Worm (Caenorhabditis elegans) whole organism, L1 larva: Measurements from ENCODE around the gene ZK1290.1.

Experiments
- C16A3.4 ChIP-seq: fragments of 150-350 bp; optimal IDR thresholded peaks from 2 replicates; lab custom pipeline; 2014; ENCODE audit warnings: missing biosample characterization, missing genetic modification characterization
- F16B12.6 ChIP-seq: fragments of 150-350 bp; optimal IDR thresholded peaks from 2 replicates; lab custom pipeline; 2014; ENCODE audit warnings: missing biosample characterization, missing genetic modification characterization
- Y116A8C.19 ChIP-seq: sonication (generic microtip); optimal IDR thresholded peaks from 2 replicates; lab custom pipeline; 2016; ENCODE audit warnings: missing compliant biosample characterization, missing genetic modification characterization, borderline replicate concordance
- blmp-1 ChIP-seq: fragments of 150-350 bp; optimal IDR thresholded peaks from 2 replicates; lab custom pipeline; 2014; ENCODE audit warnings: missing biosample characterization, missing genetic modification characterization
- ceh-63 ChIP-seq: fragments of 200-800 bp; sonication (Bioruptor generic); optimal IDR thresholded peaks from 2 replicates; lab custom pipeline; 2018; ENCODE audit warnings: mild to moderate bottlenecking, missing genetic modification characterization, missing compliant biosample characterization
- ceh-8 ChIP-seq: fragments of 200-800 bp; sonication (Bioruptor generic); optimal IDR thresholded peaks from 2 replicates; lab custom pipeline; 2018; ENCODE audit warnings: mild to moderate bottlenecking, missing genetic modification characterization, moderate library complexity, missing compliant biosample characterization
- ceh-88 ChIP-seq: fragments of 200-800 bp; sonication (Bioruptor generic); IDR thresholded peaks from 2 replicates; pipeline ENCODE4 v1.3.6; 2022; ENCODE audit warnings: missing genetic modification characterization, missing compliant biosample characterization
- ces-1 ChIP-seq: fragments of 150-350 bp; optimal IDR thresholded peaks from 2 replicates; lab custom pipeline; 2014; ENCODE audit warnings: missing biosample characterization, missing genetic modification reagents, missing genetic modification characterization
- dpl-1 ChIP-seq, 3 experiments: fragments of 150-350 bp in 2 of 3; sonication (generic microtip) in 1 of 3; optimal IDR thresholded peaks; 2 replicates each; lab custom pipeline; 2014 to 2017; ENCODE audit warnings: missing biosample characterization in 3 of 3, missing genetic modification characterization in 3 of 3, missing genetic modification reagents in 3 of 3
- dsc-1 ChIP-seq: sonication (generic microtip); optimal IDR thresholded peaks from 2 replicates; lab custom pipeline; 2016; ENCODE audit warnings: mild to moderate bottlenecking, missing genetic modification characterization, missing compliant biosample characterization
- efl-1 ChIP-seq, 4 experiments: fragments of 150-350 bp; optimal IDR thresholded peaks in 3 of 4; peaks in 1 of 4; 1 replicate in 1 of 4; 2 replicates in 3 of 4; lab custom pipeline; 2014; ENCODE audit warnings: missing biosample characterization in 2 of 4, missing genetic modification characterization in 2 of 4, missing genetic modification reagents in 2 of 4
- egl-13 ChIP-seq: sonication (generic microtip); optimal IDR thresholded peaks from 2 replicates; lab custom pipeline; 2016; ENCODE audit warnings: missing genotype, missing genetic modification reagents, missing genetic modification characterization, missing compliant biosample characterization
- elt-3 ChIP-seq, 6 experiments: fragments of 150-350 bp in 1 of 6; sonication (generic microtip); optimal IDR thresholded peaks; 2 replicates each; lab custom pipeline; 2017 to 2018; ENCODE audit warnings: missing biosample characterization in 6 of 6, missing genetic modification characterization in 6 of 6, inconsistent platforms in 1 of 6
- ets-5 ChIP-seq: fragments of 200-800 bp; sonication (Bioruptor generic); IDR thresholded peaks from 2 replicates; pipeline ENCODE4 v1.3.6; 2022; ENCODE audit warnings: missing genetic modification characterization, missing compliant biosample characterization
- fkh-10 ChIP-seq: sonication (generic microtip); optimal IDR thresholded peaks from 2 replicates; lab custom pipeline; 2017; ENCODE audit warnings: missing biosample characterization, missing genetic modification reagents, missing genetic modification characterization
- fos-1 ChIP-seq: fragments of 150-350 bp; optimal IDR thresholded peaks from 2 replicates; lab custom pipeline; 2014; ENCODE audit warnings: missing biosample characterization, missing genetic modification characterization
- grh-1 ChIP-seq: fragments of 200-800 bp; sonication (Bioruptor generic); IDR thresholded peaks from 2 replicates; pipeline ENCODE4 v1.3.6; 2022; ENCODE audit warnings: missing genetic modification reagents, missing genetic modification characterization, missing compliant biosample characterization
- lin-14 ChIP-seq: fragments of 200-800 bp; sonication (Bioruptor generic); optimal IDR thresholded peaks from 2 replicates; lab custom pipeline; 2018; ENCODE audit warnings: mild to moderate bottlenecking, missing genetic modification characterization, moderate library complexity, missing compliant biosample characterization
- lin-15B ChIP-seq: fragments of 150-350 bp; sonication (generic microtip); optimal IDR thresholded peaks from 3 replicates; lab custom pipeline; 2014; ENCODE audit warnings: missing biosample characterization, missing genetic modification characterization
- lin-35 ChIP-seq, 2 experiments: fragments of 150-350 bp; optimal IDR thresholded peaks; 2 replicates each; lab custom pipeline; 2014; ENCODE audit warnings: missing biosample characterization in 2 of 2, missing genetic modification characterization in 2 of 2, missing genetic modification reagents in 2 of 2
- lir-3 ChIP-seq: sonication (generic microtip); optimal IDR thresholded peaks from 2 replicates; lab custom pipeline; 2016; ENCODE audit warnings: mild to moderate bottlenecking, missing genetic modification characterization, moderate library complexity, missing compliant biosample characterization; ENCODE audit not compliant: poor library complexity
- lsy-2 ChIP-seq, 2 experiments: fragments of 150-350 bp; optimal IDR thresholded peaks; 2 replicates each; lab custom pipeline; 2014; ENCODE audit warnings: missing biosample characterization in 2 of 2, missing genetic modification characterization in 2 of 2
- nhr-19 ChIP-seq: fragments of 200-800 bp; sonication (Bioruptor generic); conservative IDR thresholded peaks from 2 replicates; pipeline ENCODE4 v1.3.6; 2022; ENCODE audit warnings: missing genetic modification characterization, missing compliant biosample characterization
- nhr-20 ChIP-seq: sonication (generic microtip); optimal IDR thresholded peaks from 2 replicates; lab custom pipeline; 2016; ENCODE audit warnings: mild to moderate bottlenecking, missing genetic modification characterization, missing compliant biosample characterization
- nhr-28 ChIP-seq: fragments of 150-350 bp; optimal IDR thresholded peaks from 2 replicates; lab custom pipeline; 2014; ENCODE audit warnings: missing biosample characterization, missing genetic modification characterization
- nhr-47 ChIP-seq: sonication (generic microtip); optimal IDR thresholded peaks from 2 replicates; lab custom pipeline; 2016; ENCODE audit warnings: mild to moderate bottlenecking, missing genetic modification characterization, moderate library complexity, missing compliant biosample characterization
- nhr-71 ChIP-seq: sonication (generic microtip); optimal IDR thresholded peaks from 2 replicates; lab custom pipeline; 2016; ENCODE audit warnings: mild to moderate bottlenecking, missing genetic modification characterization, moderate library complexity, missing compliant biosample characterization
- nhr-76 ChIP-seq: sonication (generic microtip); optimal IDR thresholded peaks from 2 replicates; lab custom pipeline; 2017; ENCODE audit warnings: missing biosample characterization, missing genetic modification characterization
- nhr-85 ChIP-seq: sonication (generic microtip); peaks from one replicate; lab custom pipeline; 2016; ENCODE audit warnings: missing genetic modification characterization, inconsistent platforms, missing compliant biosample characterization
- nhr-90 ChIP-seq: sonication (generic microtip); optimal IDR thresholded peaks from 2 replicates; lab custom pipeline; 2016; ENCODE audit warnings: mild to moderate bottlenecking, missing genetic modification characterization, missing compliant biosample characterization; ENCODE audit not compliant: poor library complexity
- pax-3 ChIP-seq: fragments of 200-800 bp; sonication (Bioruptor generic); optimal IDR thresholded peaks from 2 replicates; lab custom pipeline; 2018; ENCODE audit warnings: mild to moderate bottlenecking, missing genetic modification characterization, moderate library complexity, missing compliant biosample characterization
- rnt-1 ChIP-seq: sonication (generic microtip); optimal IDR thresholded peaks from 2 replicates; lab custom pipeline; 2016; ENCODE audit warnings: mild to moderate bottlenecking, missing genetic modification characterization, moderate library complexity, missing compliant biosample characterization
- skn-1 ChIP-seq: fragments of 150-350 bp; optimal IDR thresholded peaks from 2 replicates; lab custom pipeline; 2014; ENCODE audit warnings: missing biosample characterization, missing genetic modification characterization
- snpc-4 ChIP-seq: fragments of 150-350 bp; optimal IDR thresholded peaks from 2 replicates; lab custom pipeline; 2014; ENCODE audit warnings: missing biosample characterization, missing genetic modification characterization
- sox-4 ChIP-seq: sonication (generic microtip); optimal IDR thresholded peaks from 2 replicates; lab custom pipeline; 2016; ENCODE audit warnings: missing genetic modification characterization, missing compliant biosample characterization
- sup-37 ChIP-seq: fragments of 200-800 bp; sonication (Bioruptor generic); optimal IDR thresholded peaks from 2 replicates; lab custom pipeline; 2018; ENCODE audit warnings: mild to moderate bottlenecking, missing genetic modification characterization, missing compliant biosample characterization
- tbx-2 ChIP-seq: sonication (generic microtip); optimal IDR thresholded peaks from 2 replicates; lab custom pipeline; 2016; ENCODE audit warnings: missing genetic modification characterization, missing compliant biosample characterization
- tlp-1 ChIP-seq: fragments of 150-350 bp; optimal IDR thresholded peaks from 2 replicates; lab custom pipeline; 2014; ENCODE audit warnings: missing biosample characterization, missing genetic modification characterization
- unc-86 ChIP-seq: sonication (generic microtip); optimal IDR thresholded peaks from 2 replicates; lab custom pipeline; 2016; ENCODE audit warnings: missing genetic modification characterization, missing compliant biosample characterization
- vab-15 ChIP-seq: sonication (generic microtip); optimal IDR thresholded peaks from 2 replicates; lab custom pipeline; 2017; ENCODE audit warnings: missing genotype, mild to moderate bottlenecking, missing genetic modification characterization, missing compliant biosample characterization
- ztf-11 ChIP-seq, 2 experiments: sonication (generic microtip); optimal IDR thresholded peaks; 2 replicates each; lab custom pipeline; 2016 to 2017; ENCODE audit warnings: missing genetic modification characterization in 2 of 2, missing biosample characterization in 1 of 2, missing compliant biosample characterization in 1 of 2
- ztf-4 ChIP-seq: fragments of 150-350 bp; optimal IDR thresholded peaks from 2 replicates; lab custom pipeline; 2014; ENCODE audit warnings: missing biosample characterization, missing genetic modification characterization

ZK1290.1 gene

ce11 chrII:7531478-7531877 lies 30.1 kb upstream of the ZK1290.1 start:
- TF ChIP-seq dsc-1 (tag; lab: Kevin White, UChicago) (no peak), grh-1 (GFP tag; lab: Robert Waterston, UW) (peak; percentile 62; the same call in 1 of the 2 replicates), blmp-1 (tag; lab: Kevin White, UChicago) (peak; percentile 64), nhr-85 (peak; percentile 69), efl-1 (optimal IDR thresholded peaks at IDR 0.05; lab: Kevin White, UChicago) (no peak), efl-1 (GFP tag; optimal IDR thresholded peaks at IDR 0.05 in 1 of 2; lab: Kevin White, UChicago) (peak in 1 of 2 experiments; percentile 72), elt-3 (tag; optimal IDR thresholded peaks at IDR 0.05; lab: Kevin White, UChicago) (peak in 3 of 6 experiments; percentile 3 to 26 (median 9)), tlp-1 (no peak)

ce11 chrII:7534369-7534768 lies 27.2 kb upstream of the ZK1290.1 start, which contains the start of gene wrt-10:
TSS of gene wrt-10 (minus strand) at chrII:7534563.
- TF ChIP-seq C16A3.4 (tag; lab: Kevin White, UChicago) (no peak), unc-86 (no peak), blmp-1 (tag; lab: Kevin White, UChicago) (peak; percentile 91), nhr-85 (peak; percentile 57)

DNA sequence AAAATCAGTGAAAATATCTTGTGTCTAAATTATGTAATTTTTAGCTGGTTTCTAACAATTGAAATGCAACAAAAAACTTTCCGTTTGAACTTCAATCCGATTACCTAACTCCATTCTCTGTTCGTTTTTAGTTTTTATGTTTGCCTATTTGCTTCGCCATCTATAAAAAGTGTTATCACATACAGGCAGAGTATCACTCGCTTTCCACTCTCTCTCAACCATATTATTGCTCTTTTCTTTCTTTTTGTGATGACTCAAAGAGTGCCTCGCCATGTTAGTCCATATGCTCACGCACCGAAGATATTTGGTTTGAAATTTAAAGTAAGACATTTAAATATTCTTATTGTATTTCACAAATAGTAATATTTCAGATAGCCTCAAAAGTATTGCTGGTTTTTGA lies 26.6 kb upstream of the ZK1290.1 start, which contains the start of gene ZK1290.13:
ZK1290.13 (plus strand) TSS at position 73 of the 400 bp plus-strand sequence.
- no peak for TF ChIP-seq sup-37 (GFP tag; lab: Kevin White, UChicago)
- TF ChIP-seq ceh-88, result no peak
- no peak for TF ChIP-seq unc-86
- TF ChIP-seq ceh-8 (GFP tag; lab: Kevin White, UChicago), result no peak
- TF ChIP-seq fkh-10 (GFP tag; lab: Kevin White, UChicago), result no peak
- no peak for TF ChIP-seq ztf-4 (tag; lab: Kevin White, UChicago)
- no peak for TF ChIP-seq F16B12.6
- TF ChIP-seq vab-15 (tag; lab: Kevin White, UChicago), result no peak
- no peak for TF ChIP-seq nhr-28 (tag; lab: Kevin White, UChicago)
- no peak for TF ChIP-seq efl-1 (optimal IDR thresholded peaks at IDR 0.05; lab: Kevin White, UChicago)
- TF ChIP-seq efl-1 (GFP tag; optimal IDR thresholded peaks at IDR 0.05 in 1 of 2; lab: Kevin White, UChicago), result no peak
- no peak for TF ChIP-seq sox-4
- TF ChIP-seq egl-13 (tag; lab: Kevin White, UChicago), result no peak
- TF ChIP-seq nhr-19 (GFP tag; lab: Robert Waterston, UW), result no peak
- TF ChIP-seq ets-5 (GFP tag; lab: Robert Waterston, UW), result no peak
- no peak for TF ChIP-seq nhr-76
- TF ChIP-seq ces-1 (GFP tag; lab: Kevin White, UChicago), result no peak

ce11 chrII:7537603-7538230 lies 23.8 kb upstream of the ZK1290.1 start, which contains the start of gene nfi-1:
TSS of gene nfi-1 (plus strand) at chrII:7538180.
- TF ChIP-seq nhr-90 (peak; percentile 11), nhr-85 (peak; percentile 13), dpl-1 (GFP tag; optimal IDR thresholded peaks at IDR 0.05; lab: Kevin White, UChicago) (peak; percentile 65 to 87 (median 76)), rnt-1 (tag; lab: Kevin White, UChicago) (peak; percentile 72), skn-1 (tag; lab: Kevin White, UChicago) (peak; percentile 37), ets-5 (GFP tag; lab: Robert Waterston, UW) (no peak), efl-1 (optimal IDR thresholded peaks at IDR 0.05; lab: Kevin White, UChicago) (peak; percentile 44 to 80), efl-1 (GFP tag; optimal IDR thresholded peaks at IDR 0.05 in 1 of 2; lab: Kevin White, UChicago) (peak; percentile 82 to 97), lin-15B (peak; percentile 67), elt-3 (tag; optimal IDR thresholded peaks at IDR 0.05; lab: Kevin White, UChicago) (peak in 1 of 6 experiments; percentile 50), tbx-2 (peak; percentile 53), vab-15 (tag; lab: Kevin White, UChicago) (peak; percentile 18), lin-14 (GFP tag; lab: Kevin White, UChicago) (peak; percentile 60), lsy-2 (tag; optimal IDR thresholded peaks at IDR 0.05; lab: Kevin White, UChicago) (peak; percentile 75 to 97), C16A3.4 (tag; lab: Kevin White, UChicago) (peak; percentile 72), nhr-20 (tag; lab: Kevin White, UChicago) (peak; percentile 58), lir-3 (peak; percentile 67), fos-1 (no peak), egl-13 (tag; lab: Kevin White, UChicago) (no peak), snpc-4 (tag; lab: Kevin White, UChicago) (peak; percentile 8), nhr-71 (peak; percentile 62), Y116A8C.19 (tag; lab: Kevin White, UChicago) (no peak), lin-35 (GFP tag; optimal IDR thresholded peaks at IDR 0.05; lab: Kevin White, UChicago) (peak; percentile 74 to 88), pax-3 (tag; lab: Kevin White, UChicago) (no peak), ztf-11 (tag; optimal IDR thresholded peaks at IDR 0.05; lab: Kevin White, UChicago) (peak in 1 of 2 experiments; percentile 28), nhr-47 (tag; lab: Kevin White, UChicago) (peak; percentile 38), ceh-63 (GFP tag; lab: Kevin White, UChicago) (no peak), blmp-1 (tag; lab: Kevin White, UChicago) (peak; percentile 65), ceh-8 (GFP tag; lab: Kevin White, UChicago) (no peak), fkh-10 (GFP tag; lab: Kevin White, UChicago) (no peak)
